Fruit fly (Drosophila melanogaster) whole organism, embryonic: ENCODE results near the gene CG8907.
A peak's percentile ranks its signal among the peaks of the same experiment; 100 is the strongest.

Source experiments
- CG11723 ChIP-seq: fragments of 200-800 bp; sonication (Bioruptor generic); optimal IDR thresholded peaks from 2 replicates; lab custom pipeline; 2017; ENCODE audit warnings: missing biosample characterization, mild to moderate bottlenecking, missing genetic modification characterization
- CG12391 ChIP-seq: fragments of 200-800 bp; sonication (Bioruptor generic); optimal IDR thresholded peaks from 3 replicates; lab custom pipeline; 2018; ENCODE audit warnings: missing biosample characterization, mild to moderate bottlenecking, missing genetic modification characterization, moderate library complexity
- CG12942 ChIP-seq: fragments of 200-800 bp; sonication (Bioruptor generic); optimal IDR thresholded peaks from 3 replicates; lab custom pipeline; 2016; ENCODE audit warnings: missing biosample characterization, missing genetic modification characterization
- CG14860 ChIP-seq: fragments of 200-800 bp; sonication (Bioruptor generic); IDR thresholded peaks from 3 replicates; pipeline ENCODE4 v1.3.6; 2022; ENCODE audit warnings: missing biosample characterization, missing genetic modification characterization; ENCODE audit not compliant: partially characterized antibody
- CG17385 ChIP-seq: fragments of 200-800 bp; sonication (Bioruptor generic); optimal IDR thresholded peaks from 3 replicates; lab custom pipeline; 2018; ENCODE audit warnings: missing biosample characterization, mild to moderate bottlenecking, missing genetic modification characterization
- CG17802 ChIP-seq: fragments of 200-800 bp; sonication (Bioruptor generic); optimal IDR thresholded peaks from 2 replicates; lab custom pipeline; 2018; ENCODE audit warnings: missing biosample characterization, mild to moderate bottlenecking, missing genetic modification characterization, moderate library complexity
- CG30403 ChIP-seq: fragments of 200-800 bp; sonication (Bioruptor generic); optimal IDR thresholded peaks from 3 replicates; lab custom pipeline; 2016; ENCODE audit warnings: missing biosample characterization, missing genetic modification characterization
- CG32532 ChIP-seq: fragments of 200-800 bp; sonication (Bioruptor generic); IDR thresholded peaks from 2 replicates; pipeline ENCODE4 v1.3.6; 2022; ENCODE audit warnings: missing biosample characterization, missing genetic modification characterization
- CG32772 ChIP-seq: fragments of 200-800 bp; sonication (Bioruptor generic); IDR thresholded peaks from 2 replicates; pipeline ENCODE4 v1.3.6; 2022; ENCODE audit warnings: missing biosample characterization, missing genetic modification characterization
- CG3407 ChIP-seq: fragments of 200-800 bp; sonication (Bioruptor generic); optimal IDR thresholded peaks from 2 replicates; lab custom pipeline; 2018; ENCODE audit warnings: missing biosample characterization, mild to moderate bottlenecking, missing genetic modification characterization
- CG42726 ChIP-seq: fragments of 200-800 bp; sonication (Bioruptor generic); IDR thresholded peaks from 2 replicates; pipeline ENCODE4 v1.3.6; 2022; ENCODE audit warnings: missing biosample characterization, missing genetic modification characterization; ENCODE audit not compliant: partially characterized antibody
- CG4424 ChIP-seq: fragments of 200-800 bp; sonication (Bioruptor generic); optimal IDR thresholded peaks from 3 replicates; lab custom pipeline; 2016; ENCODE audit warnings: missing biosample characterization, missing genetic modification characterization
- CG7786 ChIP-seq: fragments of 200-800 bp; sonication (Bioruptor generic); optimal IDR thresholded peaks from 2 replicates; lab custom pipeline; 2016; ENCODE audit warnings: missing biosample characterization, missing genetic modification characterization
- CG8290 ChIP-seq, 3 experiments: fragments of 200-800 bp; sonication (Bioruptor generic); optimal IDR thresholded peaks; 2 replicates each; lab custom pipeline; 2016 to 2019; ENCODE audit warnings: missing biosample characterization in 3 of 3, missing genetic modification characterization in 3 of 3, mild to moderate bottlenecking in 2 of 3, moderate library complexity in 1 of 3
- CG8478 ChIP-seq: fragments of >200 bp; optimal IDR thresholded peaks from 2 replicates; lab custom pipeline; 2018
- CG9876 ChIP-seq: fragments of 200-800 bp; sonication (Bioruptor generic); optimal IDR thresholded peaks from 2 replicates; lab custom pipeline; 2016; ENCODE audit warnings: missing biosample characterization, missing genetic modification characterization
- Dp ChIP-seq: fragments of 200-800 bp; sonication (Bioruptor generic); optimal IDR thresholded peaks from 2 replicates; lab custom pipeline; 2018; ENCODE audit warnings: missing biosample characterization, mild to moderate bottlenecking, missing genetic modification characterization, moderate library complexity
- Ets65A ChIP-seq: fragments of 200-800 bp; sonication (Bioruptor generic); peaks from one replicate; lab custom pipeline; 2016; ENCODE audit warnings: missing biosample characterization, missing genetic modification characterization
- HLH54F ChIP-seq: fragments of 200-800 bp; sonication (Bioruptor generic); optimal IDR thresholded peaks from 3 replicates; lab custom pipeline; 2016; ENCODE audit warnings: missing biosample characterization, missing genetic modification characterization
- HLHmδ ChIP-seq: fragments of 200-800 bp; sonication (Bioruptor generic); optimal IDR thresholded peaks from 2 replicates; lab custom pipeline; 2018; ENCODE audit warnings: missing biosample characterization, mild to moderate bottlenecking, missing genetic modification characterization, moderate library complexity
- Lpt ChIP-seq: fragments of >200 bp; optimal IDR thresholded peaks from 2 replicates; lab custom pipeline; 2018; ENCODE audit warnings: missing biosample characterization, missing genetic modification characterization
- MESR4 ChIP-seq: fragments of 200-800 bp; sonication (Bioruptor generic); optimal IDR thresholded peaks from 2 replicates; lab custom pipeline; 2018; ENCODE audit warnings: missing biosample characterization, mild to moderate bottlenecking, missing genetic modification characterization, moderate library complexity
- Mad ChIP-seq: fragments of 200-800 bp; sonication (Bioruptor generic); optimal IDR thresholded peaks from 2 replicates; lab custom pipeline; 2016; ENCODE audit warnings: missing biosample characterization, missing genetic modification characterization
- Med ChIP-seq: fragments of 200-800 bp; sonication (Bioruptor generic); peaks from one replicate; lab custom pipeline; 2016; ENCODE audit warnings: missing biosample characterization, missing genetic modification characterization, mild to moderate bottlenecking, inconsistent platforms, moderate library complexity
- Mrtf ChIP-seq: fragments of 200-800 bp; sonication (Bioruptor generic); IDR thresholded peaks from 3 replicates; pipeline ENCODE4 v1.3.6; 2022; ENCODE audit warnings: missing biosample characterization, missing genetic modification characterization
- Nf-YB ChIP-seq: fragments of 200-800 bp; sonication (Bioruptor generic); optimal IDR thresholded peaks from 3 replicates; lab custom pipeline; 2019; ENCODE audit warnings: missing biosample characterization, mild to moderate bottlenecking, missing genetic modification characterization, moderate library complexity
- Nf-YC ChIP-seq: fragments of 200-800 bp; optimal IDR thresholded peaks from 3 replicates; lab custom pipeline; 2019; ENCODE audit warnings: missing biosample characterization, mild to moderate bottlenecking, missing genetic modification characterization, moderate library complexity
- Xbp1 ChIP-seq: fragments of 200-800 bp; sonication (Bioruptor generic); optimal IDR thresholded peaks from 3 replicates; lab custom pipeline; 2016; ENCODE audit warnings: missing biosample characterization, mild to moderate bottlenecking, missing genetic modification characterization
- dmrt11E ChIP-seq: fragments of 200-800 bp; sonication (Bioruptor generic); optimal IDR thresholded peaks from 3 replicates; lab custom pipeline; 2018; ENCODE audit warnings: missing biosample characterization, mild to moderate bottlenecking, missing genetic modification characterization, moderate library complexity
- emc ChIP-seq: fragments of 200-800 bp; sonication (Bioruptor generic); optimal IDR thresholded peaks from 2 replicates; lab custom pipeline; 2016; ENCODE audit warnings: missing biosample characterization, missing genetic modification characterization
- ems ChIP-seq: fragments of 200-800 bp; sonication (Bioruptor generic); optimal IDR thresholded peaks from 3 replicates; lab custom pipeline; 2016; ENCODE audit warnings: missing biosample characterization, missing genetic modification characterization
- ewg ChIP-seq: fragments of 200-800 bp; sonication (Bioruptor generic); optimal IDR thresholded peaks from 3 replicates; lab custom pipeline; 2017; ENCODE audit warnings: mild to moderate bottlenecking, missing biosample characterization, missing genetic modification reagents, missing genetic modification characterization
- grn ChIP-seq: fragments of 200-800 bp; sonication (Bioruptor generic); optimal IDR thresholded peaks from 3 replicates; lab custom pipeline; 2017; ENCODE audit warnings: missing biosample characterization, missing genetic modification characterization
- kni ChIP-seq: fragments of 200-800 bp; sonication (Bioruptor generic); optimal IDR thresholded peaks from 3 replicates; lab custom pipeline; 2017; ENCODE audit warnings: mild to moderate bottlenecking, missing biosample characterization, missing genetic modification reagents, missing genetic modification characterization
- lilli ChIP-seq: fragments of 200-800 bp; sonication (Bioruptor generic); optimal IDR thresholded peaks from 3 replicates; lab custom pipeline; 2016; ENCODE audit warnings: missing biosample characterization, missing genetic modification characterization
- psq ChIP-seq: fragments of 200-800 bp; sonication (Bioruptor generic); optimal IDR thresholded peaks from 2 replicates; lab custom pipeline; 2017; ENCODE audit warnings: missing biosample characterization, missing genetic modification characterization
- pzg ChIP-seq: fragments of 200-800 bp; sonication (Bioruptor generic); optimal IDR thresholded peaks from 3 replicates; lab custom pipeline; 2018; ENCODE audit warnings: missing biosample characterization, mild to moderate bottlenecking, missing genetic modification characterization, moderate library complexity
- schlank ChIP-seq: fragments of 200-800 bp; sonication (Bioruptor generic); optimal IDR thresholded peaks from 2 replicates; lab custom pipeline; 2018; ENCODE audit warnings: missing biosample characterization, mild to moderate bottlenecking, missing genetic modification characterization
- seq ChIP-seq: fragments of 200-800 bp; sonication (Bioruptor generic); IDR thresholded peaks from 2 replicates; pipeline ENCODE4 v1.3.6; 2022; ENCODE audit warnings: missing biosample characterization, missing genetic modification characterization
- sqz ChIP-seq: fragments of 200-800 bp; sonication (Bioruptor generic); optimal IDR thresholded peaks from 3 replicates; lab custom pipeline; 2018; ENCODE audit warnings: missing biosample characterization, mild to moderate bottlenecking, missing genetic modification characterization
- ssp ChIP-seq: fragments of 200-800 bp; sonication (Bioruptor generic); IDR thresholded peaks from 2 replicates; pipeline ENCODE4 v1.3.6; 2022; ENCODE audit warnings: missing biosample characterization, missing genetic modification characterization
- wdn ChIP-seq: fragments of 200-800 bp; sonication (Bioruptor generic); IDR thresholded peaks from 2 replicates; pipeline ENCODE4 v1.3.6; 2022; ENCODE audit warnings: missing biosample characterization, missing genetic modification characterization
- zen ChIP-seq: fragments of 200-800 bp; sonication (Bioruptor generic); optimal IDR thresholded peaks from 3 replicates; lab custom pipeline; 2018; ENCODE audit warnings: missing biosample characterization, mild to moderate bottlenecking, missing genetic modification characterization, moderate library complexity
- zen2 ChIP-seq: fragments of 200-800 bp; sonication (Bioruptor generic); IDR thresholded peaks from 3 replicates; pipeline ENCODE4 v1.3.6; 2022; ENCODE audit warnings: missing biosample characterization, missing genetic modification characterization; ENCODE audit not compliant: partially characterized antibody

Gene CG8907

dm6 chr3R:17028393-17028792 lies 20.3 kb downstream of the CG8907 start, which contains the start of gene CG5225:
Gene CG5225, plus strand, starts transcription at chr3R:17028693.
- TF ChIP-seq Mad (GFP tag; lab: Kevin White, UChicago) (no peak), sqz (GFP tag; lab: Kevin White, UChicago) (no peak), Med (no peak), CG8478 (lab: Kevin White, UChicago) (no peak), CG3407 (no peak), ssp (no peak), CG7786 (GFP tag; lab: Kevin White, UChicago) (no peak), CG32532 (no peak), CG32772 (GFP tag; lab: Robert Waterston, UW) (no peak), psq (GFP tag; lab: Kevin White, UChicago) (no peak), schlank (tag; lab: Kevin White, UChicago) (no peak)

DNA sequence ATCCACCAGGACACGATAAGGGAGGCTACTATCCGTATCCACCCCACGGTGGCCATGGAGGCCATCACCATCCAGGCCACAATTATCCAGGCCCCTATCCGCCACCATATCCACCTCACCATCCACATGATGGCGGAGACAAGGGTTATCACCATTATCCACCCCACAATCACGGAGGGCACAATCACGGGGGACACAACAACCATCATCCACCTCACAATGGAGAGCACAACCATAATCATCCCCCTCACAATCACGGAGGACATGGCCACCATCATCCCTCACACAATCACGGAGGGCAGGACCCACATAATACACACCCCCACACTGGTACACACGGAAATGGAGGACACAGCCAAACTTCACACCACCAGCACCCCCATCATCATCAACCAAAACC lies 21.7 kb downstream of the CG8907 start:
- TF ChIP-seq grn (GFP tag; lab: Kevin White, UChicago) (peak; percentile 46), Nf-YB (peak; percentile 83), ewg (peak; percentile 14), MESR4 (no peak), wdn (GFP tag; lab: Robert Waterston, UW) (no peak), CG17802 (tag; lab: Kevin White, UChicago) (no peak), zen (no peak), Mrtf (GFP tag; lab: Robert Waterston, UW) (peak; percentile 24; the same call in 1 of the 3 replicates), CG11723 (GFP tag; lab: Kevin White, UChicago) (no peak), seq (GFP tag; lab: Robert Waterston, UW) (peak; percentile 97), CG4424 (GFP tag; lab: Kevin White, UChicago) (no peak), Xbp1 (no peak), Nf-YC (tag; lab: Kevin White, UChicago) (peak; percentile 86), zen2 (GFP tag; lab: Robert Waterston, UW) (0 out of 3 replicates have a peak, but pooled peaks have one; percentile 23), Ets65A (GFP tag; lab: Kevin White, UChicago) (peak; percentile 22)
- TF ChIP-seq, all 482 proteins: peak for 8

dm6 chr3R:17031502-17031901 lies 23.4 kb downstream of the CG8907 start, which contains the start of gene CG31268:
Gene CG31268, plus strand, starts transcription at chr3R:17031802.
- no peak for TF ChIP-seq kni (GFP tag; lab: Kevin White, UChicago)
- TF ChIP-seq HLHmδ: no peak
- no peak for TF ChIP-seq CG12942
- no peak for TF ChIP-seq dmrt11E (tag; lab: Kevin White, UChicago)
- TF ChIP-seq, all 482 proteins: peak for 0

- TF ChIP-seq HLH54F (GFP tag; lab: Kevin White, UChicago): no peak
- no peak for TF ChIP-seq CG17385 (GFP tag; lab: Kevin White, UChicago)
- TF ChIP-seq, all 482 proteins: peak for 0
These were observed 27.9 kb downstream of the CG8907 start, which contains the start of gene CG4009 for dm6 chr3R:17035945-17036344. Gene CG4009, minus strand, starts transcription at chr3R:17036045.

dm6 chr3R:17039993-17040807 lies 32.1 kb downstream of the CG8907 start, which contains the start of the genes CG18213 and Trm7-32:
Gene CG18213, minus strand, starts transcription at chr3R:17040203.
Gene Trm7-32, plus strand, starts transcription at chr3R:17040682.
- TF ChIP-seq CG12391 (tag; lab: Kevin White, UChicago) (peak; percentile 49), CG14860 (GFP tag; lab: Robert Waterston, UW) (peak; percentile 85), CG30403 (GFP tag; lab: Kevin White, UChicago) (peak; percentile 4), pzg (GFP tag; lab: Kevin White, UChicago) (peak; percentile 65), CG42726 (GFP tag; lab: Robert Waterston, UW) (peak; percentile 86; the same call in 1 of the 2 replicates), CG8290 (GFP tag; optimal IDR thresholded peaks at IDR 0.05; lab: Kevin White, UChicago) (no peak), CG8290 (tag; optimal IDR thresholded peaks at IDR 0.05; lab: Kevin White, UChicago) (no peak), CG9876 (peak; percentile 15), ems (peak; percentile 12), Lpt (GFP tag; lab: Kevin White, UChicago) (no peak), lilli (GFP tag; lab: Kevin White, UChicago) (peak; percentile 32), emc (GFP tag; lab: Kevin White, UChicago) (no peak), Dp (GFP tag; lab: Kevin White, UChicago) (peak; percentile 71)
